Fruit fly (Drosophila melanogaster) whole organism, embryonic: Measurements from ENCODE around the gene SelT.
A peak's percentile ranks its signal among the peaks of the same experiment; 100 is the strongest.

Experiments
- CG10274 ChIP-seq: fragments of 200-800 bp; sonication (Bioruptor generic); optimal IDR thresholded peaks from 3 replicates; lab custom pipeline; 2017; ENCODE audit warnings: missing biosample characterization, mild to moderate bottlenecking, missing genetic modification characterization
- CG10959 ChIP-seq: fragments of 200-800 bp; sonication (Bioruptor generic); IDR thresholded peaks from 2 replicates; pipeline ENCODE4 v1.3.6; 2022; ENCODE audit warnings: missing biosample characterization, missing genetic modification characterization
- CG11696 ChIP-seq: fragments of 200-800 bp; sonication (Bioruptor generic); IDR thresholded peaks from 2 replicates; pipeline ENCODE4 v1.3.6; 2022; ENCODE audit warnings: missing biosample characterization, missing genetic modification characterization
- CG14014 ChIP-seq: fragments of 200-800 bp; sonication (Bioruptor generic); IDR thresholded peaks from 2 replicates; pipeline ENCODE4 v1.3.6; 2022; ENCODE audit warnings: missing biosample characterization, missing genetic modification characterization
- CG1602 ChIP-seq: fragments of 200-800 bp; sonication (Bioruptor generic); optimal IDR thresholded peaks from 3 replicates; lab custom pipeline; 2016; ENCODE audit warnings: missing biosample characterization, missing genetic modification characterization
- CG17361 ChIP-seq: fragments of 200-800 bp; sonication (Bioruptor generic); IDR thresholded peaks from 3 replicates; pipeline ENCODE4 v1.3.6; 2022; ENCODE audit warnings: missing biosample characterization, missing genetic modification characterization
- CG18011 ChIP-seq: fragments of 200-800 bp; sonication (Bioruptor generic); optimal IDR thresholded peaks from 2 replicates; lab custom pipeline; 2017; ENCODE audit warnings: missing biosample characterization, missing genetic modification characterization, mild to moderate bottlenecking, moderate library complexity, missing genotype
- CG2120 ChIP-seq: fragments of 200-800 bp; sonication (Bioruptor generic); optimal IDR thresholded peaks from 3 replicates; lab custom pipeline; 2016; ENCODE audit warnings: missing biosample characterization, missing genetic modification characterization
- CG3407 ChIP-seq: fragments of 200-800 bp; sonication (Bioruptor generic); optimal IDR thresholded peaks from 2 replicates; lab custom pipeline; 2018; ENCODE audit warnings: missing biosample characterization, mild to moderate bottlenecking, missing genetic modification characterization
- CG5180 ChIP-seq: fragments of 200-800 bp; sonication (Bioruptor generic); optimal IDR thresholded peaks from 3 replicates; lab custom pipeline; 2017; ENCODE audit warnings: missing biosample characterization, missing genetic modification characterization, mild to moderate bottlenecking, moderate library complexity, missing genetic modification reagents
- CG6272 ChIP-seq: fragments of 200-800 bp; sonication (Bioruptor generic); IDR thresholded peaks from 2 replicates; pipeline ENCODE4 v1.3.6; 2022; ENCODE audit warnings: missing biosample characterization, missing genetic modification characterization
- CG7928 ChIP-seq: fragments of 200-800 bp; sonication (Bioruptor generic); optimal IDR thresholded peaks from 2 replicates; lab custom pipeline; 2017; ENCODE audit warnings: missing biosample characterization, mild to moderate bottlenecking, missing genetic modification characterization
- CG9215 ChIP-seq: fragments of 200-800 bp; sonication (Bioruptor generic); IDR thresholded peaks from 2 replicates; pipeline ENCODE4 v1.3.6; 2022; ENCODE audit warnings: missing biosample characterization, missing genetic modification characterization
- CG9876 ChIP-seq: fragments of 200-800 bp; sonication (Bioruptor generic); optimal IDR thresholded peaks from 2 replicates; lab custom pipeline; 2016; ENCODE audit warnings: missing biosample characterization, missing genetic modification characterization
- CHES-1-like ChIP-seq: fragments of 200-800 bp; sonication (Bioruptor generic); optimal IDR thresholded peaks from 2 replicates; lab custom pipeline; 2016; ENCODE audit warnings: missing biosample characterization, missing genetic modification characterization
- D ChIP-seq, 2 experiments: fragments of 200-800 bp in 1 of 2; fragments of >200 bp in 1 of 2; sonication (Bioruptor generic) in 1 of 2; optimal IDR thresholded peaks; 2 replicates in 1 of 2; 3 replicates in 1 of 2; lab custom pipeline; 2017; ENCODE audit warnings: mild to moderate bottlenecking in 1 of 2, missing biosample characterization in 1 of 2, missing genetic modification characterization in 1 of 2, missing genetic modification reagents in 1 of 2
- D19A ChIP-seq: fragments of 200-800 bp; optimal IDR thresholded peaks from 3 replicates; lab custom pipeline; 2019; ENCODE audit warnings: missing biosample characterization, mild to moderate bottlenecking, missing genetic modification characterization, moderate library complexity
- Hmr ChIP-seq: fragments of 200-800 bp; sonication (Bioruptor generic); optimal IDR thresholded peaks from 3 replicates; lab custom pipeline; 2017; ENCODE audit warnings: mild to moderate bottlenecking, missing biosample characterization, missing genetic modification reagents, missing genetic modification characterization
- Hr3 ChIP-seq: fragments of 200-800 bp; sonication (Bioruptor generic); optimal IDR thresholded peaks from 3 replicates; lab custom pipeline; 2016; ENCODE audit warnings: missing biosample characterization, missing genetic modification characterization
- Opbp ChIP-seq: fragments of 200-800 bp; sonication (Bioruptor generic); IDR thresholded peaks from 3 replicates; pipeline ENCODE4 v1.3.6; 2022; ENCODE audit warnings: missing biosample characterization, missing genetic modification characterization; ENCODE audit not compliant: partially characterized antibody
- Sin3A ChIP-seq: fragments of >200 bp; optimal IDR thresholded peaks from 2 replicates; lab custom pipeline; 2018
- Tbp ChIP-seq: fragments of >200 bp; optimal IDR thresholded peaks from 2 replicates; lab custom pipeline; 2018; ENCODE audit warnings: missing biosample characterization, missing genetic modification characterization
- Usf ChIP-seq: fragments of 200-800 bp; sonication (Bioruptor generic); optimal IDR thresholded peaks from 2 replicates; lab custom pipeline; 2017; ENCODE audit warnings: missing genotype, missing biosample characterization, missing genetic modification characterization
- abd-A ChIP-seq: fragments of 200-800 bp; sonication (Bioruptor generic); optimal IDR thresholded peaks from 3 replicates; lab custom pipeline; 2019; ENCODE audit warnings: missing biosample characterization, mild to moderate bottlenecking, missing genetic modification characterization, moderate library complexity
- amos ChIP-seq: fragments of 200-800 bp; sonication (Bioruptor generic); IDR thresholded peaks from 2 replicates; pipeline ENCODE4 v1.3.6; 2022; ENCODE audit warnings: missing biosample characterization, missing genetic modification characterization; ENCODE audit not compliant: partially characterized antibody
- aop ChIP-seq: fragments of 200-800 bp; sonication (Bioruptor generic); IDR thresholded peaks from 2 replicates; pipeline ENCODE4 v1.3.6; 2022; ENCODE audit warnings: missing biosample characterization, missing genetic modification characterization
- ara ChIP-seq: fragments of 200-800 bp; sonication (Bioruptor generic); IDR thresholded peaks from 2 replicates; pipeline ENCODE4 v1.3.6; 2022; ENCODE audit warnings: missing biosample characterization, missing genetic modification characterization
- ase ChIP-seq: fragments of 200-800 bp; sonication (Bioruptor generic); IDR thresholded peaks from 3 replicates; pipeline ENCODE4 v1.3.6; 2022; ENCODE audit warnings: missing biosample characterization, missing genetic modification characterization
- cad ChIP-seq: fragments of >200 bp; optimal IDR thresholded peaks from 2 replicates; lab custom pipeline; 2017; ENCODE audit warnings: missing biosample characterization, missing genetic modification characterization
- chinmo ChIP-seq: fragments of 200-800 bp; sonication (Bioruptor generic); IDR thresholded peaks from 4 replicates; pipeline ENCODE4 v1.3.6; 2022; ENCODE audit warnings: missing biosample characterization, missing genetic modification characterization; ENCODE audit not compliant: partially characterized antibody
- chn ChIP-seq: fragments of 200-800 bp; sonication (Bioruptor generic); optimal IDR thresholded peaks from 2 replicates; lab custom pipeline; 2016; ENCODE audit warnings: missing biosample characterization, missing genetic modification characterization
- da ChIP-seq: fragments of 200-800 bp; sonication (Bioruptor generic); optimal IDR thresholded peaks from 2 replicates; lab custom pipeline; 2016; ENCODE audit warnings: missing biosample characterization, missing genetic modification characterization
- dm ChIP-seq: fragments of 200-800 bp; sonication (Bioruptor generic); optimal IDR thresholded peaks from 3 replicates; lab custom pipeline; 2016; ENCODE audit warnings: missing biosample characterization, missing genetic modification characterization
- dpn ChIP-seq, 2 experiments: fragments of 200-800 bp; sonication (Bioruptor generic); optimal IDR thresholded peaks; 3 replicates each; lab custom pipeline; 2016; ENCODE audit warnings: missing biosample characterization in 2 of 2, missing genetic modification characterization in 2 of 2
- en ChIP-seq: fragments of 200-800 bp; sonication (Bioruptor generic); optimal IDR thresholded peaks from 2 replicates; lab custom pipeline; 2016; ENCODE audit warnings: missing biosample characterization, missing genetic modification characterization
- eyg ChIP-seq: fragments of 200-800 bp; sonication (Bioruptor generic); optimal IDR thresholded peaks from 3 replicates; lab custom pipeline; 2016; ENCODE audit warnings: missing biosample characterization, missing genetic modification characterization
- fd96Cb ChIP-seq: fragments of 200-800 bp; sonication (Bioruptor generic); optimal IDR thresholded peaks from 2 replicates; lab custom pipeline; 2018; ENCODE audit warnings: missing biosample characterization, mild to moderate bottlenecking, missing genetic modification characterization, moderate library complexity
- gcm2 ChIP-seq: fragments of 200-800 bp; sonication (Bioruptor generic); optimal IDR thresholded peaks from 2 replicates; lab custom pipeline; 2016; ENCODE audit warnings: missing biosample characterization, missing genetic modification characterization
- gem ChIP-seq: fragments of 200-800 bp; sonication (Bioruptor generic); optimal IDR thresholded peaks from 2 replicates; lab custom pipeline; 2019; ENCODE audit warnings: missing biosample characterization, mild to moderate bottlenecking, missing genetic modification characterization, moderate library complexity
- grau ChIP-seq: fragments of 200-800 bp; optimal IDR thresholded peaks from 3 replicates; lab custom pipeline; 2019; ENCODE audit warnings: missing biosample characterization, mild to moderate bottlenecking, missing genetic modification characterization, moderate library complexity
- grn ChIP-seq: fragments of 200-800 bp; sonication (Bioruptor generic); optimal IDR thresholded peaks from 3 replicates; lab custom pipeline; 2017; ENCODE audit warnings: missing biosample characterization, missing genetic modification characterization
- gro ChIP-seq: fragments of 200-800 bp; sonication (Bioruptor generic); optimal IDR thresholded peaks from 2 replicates; lab custom pipeline; 2016; ENCODE audit warnings: missing biosample characterization, missing genetic modification characterization
- h ChIP-seq: fragments of >200 bp; optimal IDR thresholded peaks from 2 replicates; lab custom pipeline; 2017
- kah ChIP-seq: fragments of 200-800 bp; sonication (Bioruptor generic); optimal IDR thresholded peaks from 2 replicates; lab custom pipeline; 2018; ENCODE audit warnings: missing biosample characterization, mild to moderate bottlenecking, missing genetic modification characterization
- lmd ChIP-seq: fragments of 200-800 bp; sonication (Bioruptor generic); IDR thresholded peaks from 2 replicates; pipeline ENCODE4 v1.3.6; 2022; ENCODE audit warnings: missing biosample characterization, missing genetic modification characterization
- p53 ChIP-seq: fragments of 200-800 bp; sonication (Bioruptor generic); optimal IDR thresholded peaks from 2 replicates; lab custom pipeline; 2016; ENCODE audit warnings: missing biosample characterization, missing genetic modification characterization
- row ChIP-seq: fragments of 200-800 bp; sonication (Bioruptor generic); IDR thresholded peaks from 3 replicates; pipeline ENCODE4 v1.3.6; 2022; ENCODE audit warnings: missing biosample characterization, missing genetic modification characterization
- sd ChIP-seq: fragments of 200-800 bp; sonication (Bioruptor generic); optimal IDR thresholded peaks from 3 replicates; lab custom pipeline; 2018; ENCODE audit warnings: missing biosample characterization, mild to moderate bottlenecking, missing genetic modification characterization, moderate library complexity
- tin ChIP-seq: fragments of 200-800 bp; sonication (Bioruptor generic); optimal IDR thresholded peaks from 3 replicates; lab custom pipeline; 2016; ENCODE audit warnings: missing biosample characterization, missing genetic modification characterization
- vvl ChIP-seq: fragments of 200-800 bp; sonication (Bioruptor generic); IDR thresholded peaks from 2 replicates; pipeline ENCODE4 v1.3.6; 2022; ENCODE audit warnings: missing biosample characterization, missing genetic modification characterization

The SelT gene

DNA sequence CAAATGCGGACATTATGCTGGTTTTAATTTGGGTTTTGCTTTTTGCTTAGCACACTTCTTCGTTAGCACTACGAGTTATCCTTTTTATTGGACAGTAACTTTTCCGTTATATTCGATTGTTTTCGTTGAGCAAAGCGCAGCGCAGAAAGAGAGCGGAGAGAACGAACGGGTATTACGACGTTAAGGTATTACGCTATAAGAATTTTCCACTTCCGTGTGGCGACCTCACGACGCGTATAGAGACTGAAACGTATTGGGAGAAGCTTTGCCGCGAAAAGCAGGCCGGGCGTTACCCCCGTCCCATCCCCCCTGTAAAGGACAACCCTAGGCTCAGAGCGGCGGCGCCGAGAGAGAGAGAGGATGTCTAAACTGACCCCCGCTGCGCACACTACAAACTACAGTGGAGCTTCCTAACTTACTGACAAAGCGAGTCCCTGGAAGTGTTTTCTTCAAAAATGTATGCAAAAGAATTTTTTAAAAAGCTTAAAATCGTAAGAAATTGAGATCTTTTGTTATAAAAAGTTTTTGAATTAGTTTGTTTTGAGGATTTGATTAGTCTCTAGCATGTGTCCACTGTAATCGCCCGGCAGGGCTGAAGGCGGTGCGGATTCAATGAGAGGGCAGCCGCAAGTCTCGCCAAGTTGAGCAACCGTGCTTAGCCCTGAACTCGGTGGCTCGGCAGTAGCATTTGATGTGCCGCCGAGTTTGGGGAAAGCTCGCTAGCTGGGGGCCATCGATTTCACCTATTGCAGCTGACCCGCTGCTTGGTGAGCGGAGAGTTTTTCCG lies 5.9 kb upstream of the SelT start (continued):
- TF ChIP-seq chn (GFP tag; lab: Kevin White, UChicago) (peak; percentile 93), en (GFP tag; lab: Kevin White, UChicago) (peak; percentile 81), cad (GFP tag; lab: Kevin White, UChicago) (no peak), row (GFP tag; lab: Robert Waterston, UW) (peak; percentile 98), h (lab: Kevin White, UChicago) (no peak), CG6272 (GFP tag; lab: Robert Waterston, UW) (peak; percentile 94), gem (tag; lab: Kevin White, UChicago) (peak; percentile 95), amos (no peak), D (optimal IDR thresholded peaks at IDR 0.05; lab: Kevin White, UChicago) (no peak), D (GFP tag; optimal IDR thresholded peaks at IDR 0.05; lab: Kevin White, UChicago) (peak; percentile 87), CHES-1-like (GFP tag; lab: Kevin White, UChicago) (peak; percentile 96), CG9876 (GFP tag; lab: Kevin White, UChicago) (peak; percentile 92), gro (peak; percentile 96), CG9215 (peak; percentile 95), dm (GFP tag; lab: Kevin White, UChicago) (peak; percentile 84), eyg (GFP tag; lab: Kevin White, UChicago) (peak; percentile 93), D19A (tag; lab: Kevin White, UChicago) (peak; percentile 89), ase (GFP tag; lab: Robert Waterston, UW) (peak; percentile 94), tin (GFP tag; lab: Kevin White, UChicago) (peak; percentile 97), abd-A (tag; lab: Kevin White, UChicago) (peak; percentile 77), CG10959 (GFP tag; lab: Robert Waterston, UW) (peak; percentile 87), vvl (GFP tag; lab: Robert Waterston, UW) (peak; percentile 98), p53 (peak; percentile 89), CG10274 (GFP tag; lab: Kevin White, UChicago) (peak; percentile 78), CG5180 (GFP tag; lab: Kevin White, UChicago) (peak; percentile 83), CG14014 (GFP tag; lab: Robert Waterston, UW) (peak; percentile 98), Hmr (GFP tag; lab: Kevin White, UChicago) (peak; percentile 98), CG3407 (peak; percentile 86), CG11696 (GFP tag; lab: Robert Waterston, UW) (peak; percentile 85), fd96Cb (tag; lab: Kevin White, UChicago) (peak; percentile 93), Opbp (no peak), CG7928 (GFP tag; lab: Kevin White, UChicago) (peak; percentile 80), CG17361 (GFP tag; lab: Robert Waterston, UW) (peak; percentile 92), ara (GFP tag; lab: Robert Waterston, UW) (peak; percentile 92), Hr3 (peak; percentile 92), CG1602 (GFP tag; lab: Kevin White, UChicago) (peak; percentile 89), grn (GFP tag; lab: Kevin White, UChicago) (peak; percentile 60), da (GFP tag; lab: Kevin White, UChicago) (peak; percentile 78), grau (peak; percentile 99), CG2120 (GFP tag; lab: Kevin White, UChicago) (peak; percentile 99), Tbp (no peak), lmd (GFP tag; lab: Robert Waterston, UW) (peak; percentile 96), Usf (peak; percentile 74), sd (tag; lab: Kevin White, UChicago) (peak; percentile 80), aop (GFP tag; lab: Robert Waterston, UW) (peak; percentile 84), Sin3A (lab: Kevin White, UChicago) (no peak), kah (GFP tag; lab: Kevin White, UChicago) (peak; percentile 81), dpn (GFP tag; optimal IDR thresholded peaks at IDR 0.05; lab: Kevin White, UChicago) (peak; percentile 95 to 96), gcm2 (GFP tag; lab: Kevin White, UChicago) (peak; percentile 93), CG18011 (peak; percentile 82), chinmo (no peak)
